Worm (Caenorhabditis elegans): ENCODE measurements around the gene E02H4.8.

The E02H4.8 gene

DNA sequence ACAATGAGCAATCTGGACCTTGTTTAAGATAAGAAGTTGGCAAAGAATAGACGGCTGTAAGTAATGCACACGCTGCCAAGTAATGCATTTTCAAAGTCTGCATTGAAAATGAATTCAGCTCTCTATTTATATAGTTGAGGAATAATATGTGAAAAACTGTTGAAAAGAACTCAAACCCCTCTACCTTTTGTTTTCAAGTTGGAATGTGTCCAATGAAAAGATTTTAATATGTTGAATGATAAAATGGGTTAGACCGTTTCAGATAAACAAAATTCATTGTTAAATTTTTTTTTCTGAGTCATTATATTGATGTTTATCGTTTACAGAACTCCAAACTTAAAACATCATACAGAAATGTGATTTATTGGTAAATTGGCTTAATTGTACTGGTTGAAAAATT is at the start of gene E02H4.8:
TSS of gene E02H4.8 (minus strand) at position 101 of the 400 bp plus-strand sequence.
- TF ChIP-seq dao-5 (tag; optimal IDR thresholded peaks at IDR 0.05) (no peak), W03F9.2 (tag; optimal IDR thresholded peaks at IDR 0.05) (no peak), him-1 (tag; optimal IDR thresholded peaks at IDR 0.05) (no peak)

DNA sequence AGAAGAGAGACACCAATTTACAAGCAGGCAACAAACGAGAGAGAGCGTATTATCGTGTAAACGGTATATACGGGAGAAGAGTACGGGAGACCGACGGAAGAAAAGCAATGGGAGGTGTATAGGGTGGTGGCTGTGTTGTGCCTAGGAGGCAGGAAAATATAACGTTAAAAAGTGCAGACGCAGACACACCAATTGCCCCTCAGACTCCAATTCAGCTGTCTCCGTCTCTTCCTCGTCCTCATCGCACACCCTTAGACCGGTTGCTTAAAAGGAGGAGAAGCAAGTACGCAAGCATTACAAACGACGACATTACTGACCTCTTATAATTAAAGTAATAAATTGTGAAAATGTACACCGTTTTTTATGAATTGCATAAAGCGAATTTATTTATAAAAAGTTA is 49.0 kb upstream of the E02H4.8 start:
- TF ChIP-seq him-1 (tag; optimal IDR thresholded peaks at IDR 0.05) (no peak), dao-5 (tag; optimal IDR thresholded peaks at IDR 0.05) (no peak), W03F9.2 (tag; optimal IDR thresholded peaks at IDR 0.05) (peak; percentile 10)

DNA sequence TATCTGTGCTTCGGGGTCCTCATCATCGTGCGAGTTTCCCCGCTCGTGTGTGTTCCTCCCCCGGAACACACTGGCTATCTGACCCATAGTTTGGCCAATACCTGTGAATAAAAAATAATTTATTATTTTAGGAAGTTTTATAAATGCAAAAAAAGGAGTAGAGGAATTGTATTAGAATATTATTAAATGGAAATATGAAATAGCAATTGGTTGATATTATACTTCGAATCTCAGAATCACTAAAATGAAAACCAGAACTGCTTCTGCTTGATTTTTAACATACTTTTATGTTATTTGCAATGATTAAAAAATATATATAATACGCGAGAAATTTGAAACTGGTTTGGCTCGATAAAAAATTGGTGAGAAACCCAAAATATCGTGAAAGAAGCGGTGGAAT is 48.2 kb upstream of the E02H4.8 start, which contains the start of gene mgrn-1:
TSS of gene mgrn-1 (minus strand) at position 101 of the 400 bp plus-strand sequence.
- TF ChIP-seq him-1 (tag; optimal IDR thresholded peaks at IDR 0.05) (no peak), W03F9.2 (tag; optimal IDR thresholded peaks at IDR 0.05) (no peak), dao-5 (tag; optimal IDR thresholded peaks at IDR 0.05) (no peak)

DNA sequence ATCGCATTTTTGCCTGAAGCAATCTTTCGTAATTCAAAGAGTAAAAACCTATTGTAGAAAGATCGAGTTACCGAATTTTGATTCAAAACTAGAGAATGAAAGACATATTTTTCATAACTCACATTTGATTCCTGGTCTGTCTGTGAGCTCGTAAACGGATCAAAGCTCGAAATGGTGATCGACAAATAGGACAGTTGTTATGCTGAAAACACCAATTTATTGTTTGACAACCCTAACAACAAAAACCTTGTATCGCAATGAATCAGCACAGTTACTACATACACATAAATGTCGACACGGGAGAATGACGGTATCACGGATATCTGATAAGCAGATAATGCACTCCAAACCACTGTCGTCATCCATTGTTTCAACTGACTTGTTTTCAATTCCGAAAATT is 46.3 kb upstream of the E02H4.8 start:
- TF ChIP-seq W03F9.2 (tag; optimal IDR thresholded peaks at IDR 0.05): no peak

DNA sequence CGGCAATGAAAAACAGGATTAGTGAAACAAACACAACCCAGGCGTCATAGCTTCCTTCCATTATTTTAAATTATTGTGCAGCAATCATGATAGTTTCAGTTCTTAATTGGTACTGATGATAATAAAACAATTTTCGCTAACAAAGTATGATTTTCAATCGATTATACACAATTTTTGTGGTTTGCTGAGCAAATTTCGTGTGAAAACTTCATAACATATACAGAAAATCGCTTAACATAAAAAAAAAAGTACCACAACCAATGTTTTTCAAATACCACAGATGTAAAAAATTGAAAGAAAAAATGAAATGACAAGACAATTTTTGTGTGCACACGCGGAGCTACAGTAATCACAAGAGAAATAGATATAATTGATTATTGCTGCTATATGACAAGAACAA is 44.3 kb upstream of the E02H4.8 start, which contains the start of gene gphr-2:
TSS of gene gphr-2 (minus strand) at position 101 of the 400 bp plus-strand sequence.
- TF ChIP-seq dao-5 (tag; optimal IDR thresholded peaks at IDR 0.05) (no peak), W03F9.2 (tag; optimal IDR thresholded peaks at IDR 0.05) (no peak)

DNA sequence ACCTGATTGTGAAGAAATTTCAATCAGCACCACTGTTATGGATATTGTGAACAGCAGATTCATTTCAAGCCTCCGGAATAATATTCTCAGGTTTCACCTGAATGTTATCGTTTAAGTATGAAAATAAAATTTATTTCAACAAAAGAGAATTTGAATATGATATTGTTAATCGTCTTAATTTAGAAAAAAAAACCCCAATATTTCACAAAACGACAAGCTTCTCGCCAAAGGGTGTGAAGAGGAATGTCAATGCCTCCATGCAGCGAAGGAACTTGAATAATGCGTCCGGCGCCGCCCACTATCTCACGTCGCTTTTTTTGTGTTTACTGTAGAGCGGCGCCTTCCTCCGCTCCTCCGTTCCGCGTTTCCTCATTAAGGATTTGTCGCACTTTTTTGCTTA is 39.7 kb upstream of the E02H4.8 start, which contains the start of gene C11H1.5:
TSS of gene C11H1.5 (minus strand) at position 101 of the 400 bp plus-strand sequence.
- TF ChIP-seq dao-5 (tag; optimal IDR thresholded peaks at IDR 0.05) (no peak), him-1 (tag; optimal IDR thresholded peaks at IDR 0.05) (no peak), W03F9.2 (tag; optimal IDR thresholded peaks at IDR 0.05) (no peak)

DNA sequence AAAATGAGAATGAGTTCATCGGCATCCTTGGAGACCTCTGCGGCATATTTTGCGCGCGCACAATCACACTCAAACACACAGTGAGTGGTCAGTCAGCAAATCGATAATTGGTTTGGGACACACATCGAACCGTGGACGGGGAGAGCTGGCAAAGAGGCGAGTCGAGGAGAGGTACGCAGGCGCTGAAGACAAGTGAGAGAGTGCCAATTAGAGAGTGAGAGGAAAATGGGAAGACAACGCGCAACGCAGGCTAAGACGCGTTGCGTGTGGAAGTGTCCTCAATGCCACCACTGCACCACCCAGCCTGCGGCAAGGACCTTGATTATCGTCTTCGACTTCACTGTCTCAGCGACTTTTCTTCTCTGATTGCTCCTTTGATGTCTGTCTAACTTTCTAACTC is 33.8 kb upstream of the E02H4.8 start:
- TF ChIP-seq W03F9.2 (tag; optimal IDR thresholded peaks at IDR 0.05): no peak
- TF ChIP-seq dao-5 (tag; optimal IDR thresholded peaks at IDR 0.05): no peak
- peak; percentile 48 for TF ChIP-seq him-1 (tag; optimal IDR thresholded peaks at IDR 0.05)

DNA sequence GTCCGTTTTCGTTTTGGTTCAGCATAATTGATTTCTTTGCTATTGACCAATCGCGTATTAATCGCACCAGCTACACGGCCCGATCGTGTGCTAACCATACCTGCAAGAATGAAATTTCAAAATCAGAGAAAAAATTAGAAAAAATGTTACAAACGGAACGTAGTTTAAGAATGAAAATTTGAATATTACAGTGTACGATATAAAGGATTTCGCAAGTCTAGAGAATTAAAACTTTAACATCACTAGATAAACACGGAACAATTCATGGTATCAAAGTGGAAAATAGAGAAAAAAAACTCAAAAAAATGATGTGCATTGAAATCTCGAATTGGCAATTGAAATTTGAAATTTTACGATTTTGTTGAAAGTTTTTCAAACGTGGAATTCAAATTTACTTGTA is 33.2 kb upstream of the E02H4.8 start, which contains the start of gene madd-3:
TSS of gene madd-3 (minus strand) at position 101 of the 400 bp plus-strand sequence.
- TF ChIP-seq W03F9.2 (tag; optimal IDR thresholded peaks at IDR 0.05) (no peak), him-1 (tag; optimal IDR thresholded peaks at IDR 0.05) (no peak), dao-5 (tag; optimal IDR thresholded peaks at IDR 0.05) (no peak)

DNA sequence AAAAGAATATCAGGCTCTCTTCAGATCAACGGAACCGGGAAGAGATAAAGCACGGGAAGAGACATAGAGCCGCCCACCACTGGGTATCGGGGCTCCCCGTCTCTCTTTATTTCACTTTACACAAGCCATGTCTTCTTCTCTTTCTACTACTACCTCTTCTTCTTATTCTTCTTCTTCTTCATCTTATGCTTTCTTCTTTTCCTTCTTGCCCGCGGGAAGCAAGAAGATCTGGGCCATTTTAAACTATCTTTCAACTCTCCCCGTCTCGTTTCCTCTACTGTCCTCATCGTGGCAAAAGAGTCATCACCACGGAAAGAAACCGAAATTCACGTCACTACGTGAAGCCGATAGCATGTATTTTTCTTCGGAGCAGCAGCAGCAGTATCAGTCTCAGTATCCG is 29.3 kb upstream of the E02H4.8 start:
- TF ChIP-seq him-1 (tag; optimal IDR thresholded peaks at IDR 0.05): no peak

DNA sequence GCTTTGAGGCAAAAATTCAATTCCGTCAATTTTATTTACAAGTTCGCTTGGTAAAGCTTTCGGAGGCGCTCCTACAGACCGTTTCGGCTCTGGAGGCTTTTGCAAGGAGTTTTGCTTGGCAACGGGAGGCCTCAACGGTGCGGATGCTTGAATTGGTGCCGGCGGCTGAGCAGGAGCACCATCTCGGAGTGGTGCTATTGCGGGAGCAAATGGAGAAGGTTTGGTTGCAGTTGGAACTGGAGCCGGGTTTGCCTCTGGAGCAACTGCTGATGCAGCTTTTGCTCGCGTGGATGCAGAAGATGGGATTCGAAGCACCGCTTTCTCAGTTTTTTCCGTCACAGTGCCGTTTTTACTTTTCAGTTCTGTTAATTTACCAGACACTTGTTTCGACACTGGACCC is 26.6 kb upstream of the E02H4.8 start:
- no peak for TF ChIP-seq him-1 (tag; optimal IDR thresholded peaks at IDR 0.05)
- TF ChIP-seq W03F9.2 (tag; optimal IDR thresholded peaks at IDR 0.05): no peak
- TF ChIP-seq dao-5 (tag; optimal IDR thresholded peaks at IDR 0.05): no peak

DNA sequence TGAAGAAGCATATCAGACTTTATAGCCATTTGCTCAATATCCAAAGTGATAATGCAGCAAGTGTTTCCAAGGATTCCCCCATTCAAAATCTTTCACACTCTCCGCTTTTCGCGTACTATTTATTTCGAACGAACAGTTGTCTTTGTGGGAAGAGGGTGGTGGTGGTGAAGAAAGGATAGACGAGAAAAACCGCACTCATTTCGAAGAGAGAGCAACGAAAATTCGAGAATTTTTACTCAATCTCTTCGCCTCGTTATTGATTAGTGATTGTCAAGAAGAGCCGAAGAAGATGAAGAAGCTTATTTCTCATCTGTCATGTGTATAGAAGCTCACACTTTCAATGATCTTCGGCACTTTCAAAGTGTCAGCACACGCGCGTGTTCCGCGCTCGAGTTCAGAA is 24.5 kb upstream of the E02H4.8 start:
- TF ChIP-seq W03F9.2 (tag; optimal IDR thresholded peaks at IDR 0.05) (no peak), him-1 (tag; optimal IDR thresholded peaks at IDR 0.05) (no peak), dao-5 (tag; optimal IDR thresholded peaks at IDR 0.05) (no peak)

DNA sequence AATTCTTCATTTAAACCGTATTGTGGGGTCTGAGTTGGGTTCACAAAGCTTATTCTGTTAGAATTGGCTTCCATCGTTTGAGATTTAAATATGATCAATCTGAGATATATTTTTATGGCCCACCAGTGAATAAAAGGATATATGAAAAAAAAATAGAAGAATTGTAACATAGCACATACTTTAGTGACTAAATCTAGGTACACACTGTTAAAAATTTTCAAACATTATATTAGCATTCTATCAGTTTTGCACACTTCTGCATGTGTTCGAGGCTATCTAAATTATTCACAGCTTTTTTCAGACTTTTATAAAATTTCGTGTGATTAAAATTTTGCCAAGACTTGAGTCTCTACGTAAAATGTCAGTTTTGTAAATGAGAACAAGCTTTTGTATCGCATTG is 18.2 kb upstream of the E02H4.8 start, which contains the start of gene E02H4.2:
TSS of gene E02H4.2 (minus strand) at position 101 of the 400 bp plus-strand sequence.
- TF ChIP-seq him-1 (tag; optimal IDR thresholded peaks at IDR 0.05) (no peak), dao-5 (tag; optimal IDR thresholded peaks at IDR 0.05) (no peak), W03F9.2 (tag; optimal IDR thresholded peaks at IDR 0.05) (no peak)

DNA sequence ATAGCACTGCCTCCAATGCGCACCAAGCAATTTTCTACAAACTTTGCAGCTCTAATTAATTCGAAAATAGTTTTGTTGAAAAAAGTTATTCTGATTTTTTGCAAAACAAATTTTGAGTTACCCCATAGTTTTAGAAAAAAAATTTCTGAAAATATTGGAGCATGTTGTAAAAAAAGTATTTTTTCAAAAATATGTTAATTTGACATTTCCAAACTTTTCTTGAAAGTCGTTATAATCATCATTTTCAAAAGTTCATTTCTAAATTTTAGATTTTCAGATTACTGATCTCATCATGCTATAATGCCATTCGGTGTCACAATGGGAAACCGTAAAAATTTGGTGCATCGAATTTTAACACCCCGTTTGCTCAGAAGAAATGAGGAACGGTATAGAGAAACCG is 4.4 kb upstream of the E02H4.8 start, which contains the start of gene del-1:
TSS of gene del-1 (plus strand) at position 301 of the 400 bp plus-strand sequence.
- TF ChIP-seq W03F9.2 (tag; optimal IDR thresholded peaks at IDR 0.05) (no peak), him-1 (tag; optimal IDR thresholded peaks at IDR 0.05) (no peak), dao-5 (tag; optimal IDR thresholded peaks at IDR 0.05) (no peak)

DNA sequence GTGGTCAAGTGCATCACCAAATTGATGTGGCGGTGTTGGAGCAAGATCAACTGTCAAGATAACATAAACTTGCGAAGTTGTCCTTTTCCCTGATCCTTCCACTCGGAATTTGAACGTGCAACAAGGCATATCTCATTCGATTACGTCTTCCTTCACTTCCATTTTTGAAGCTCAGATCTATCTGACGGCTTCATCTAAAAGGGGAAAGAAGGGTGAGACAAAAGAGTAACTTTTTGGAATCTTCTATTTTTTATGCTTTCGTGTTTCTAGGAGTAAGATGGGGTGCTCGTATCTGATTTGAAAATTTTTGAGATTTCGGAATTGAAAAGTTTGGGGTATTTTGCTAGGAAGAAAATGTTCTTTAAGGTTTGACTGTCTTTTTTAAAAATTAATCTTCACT is 3.8 kb upstream of the E02H4.8 start:
- no peak for TF ChIP-seq him-1 (tag; optimal IDR thresholded peaks at IDR 0.05)
- no peak for TF ChIP-seq W03F9.2 (tag; optimal IDR thresholded peaks at IDR 0.05)
- no peak for TF ChIP-seq dao-5 (tag; optimal IDR thresholded peaks at IDR 0.05)

DNA sequence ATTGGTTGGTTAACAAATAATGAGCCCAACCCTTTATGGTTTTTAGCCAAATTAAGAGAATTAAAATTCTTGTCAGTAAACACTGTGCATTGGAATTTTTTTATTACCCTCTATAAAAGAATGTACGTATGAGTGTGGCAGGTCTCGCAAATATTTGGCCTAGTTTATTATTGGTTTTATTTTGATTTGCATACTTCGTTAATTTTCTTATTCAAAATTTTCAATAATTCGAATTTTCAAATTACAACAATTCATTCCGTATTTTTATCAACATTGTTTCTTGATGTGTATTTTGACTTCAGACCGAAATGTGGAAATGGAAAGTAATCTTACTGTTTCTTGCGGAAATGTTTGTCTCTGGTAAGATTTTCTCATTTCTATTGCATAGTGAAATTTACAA is 5.7 kb downstream of the E02H4.8 start, which contains the start of gene E02H4.4:
TSS of gene E02H4.4 (plus strand) at position 301 of the 400 bp plus-strand sequence.
- TF ChIP-seq W03F9.2 (tag; optimal IDR thresholded peaks at IDR 0.05) (no peak), dao-5 (tag; optimal IDR thresholded peaks at IDR 0.05) (no peak), him-1 (tag; optimal IDR thresholded peaks at IDR 0.05) (no peak)

All from whole organism, L4/young adult.